Fruit fly (Drosophila melanogaster): ENCODE results near the gene CG8176.

dm6 chr3R:9555334-9555974, 39.6 kb downstream of the CG8176 start, which contains the start of the genes CG9386 and BckdhA:
- TF ChIP-seq Myc (optimal IDR thresholded peaks at IDR 0.05) (no peak), sage (GFP tag; optimal IDR thresholded peaks at IDR 0.05) (no peak), Sp1 (GFP tag; optimal IDR thresholded peaks at IDR 0.05) (peak; percentile 48), tai (GFP tag; optimal IDR thresholded peaks at IDR 0.05) (no peak), h (GFP tag; optimal IDR thresholded peaks at IDR 0.05) (peak; percentile 57), br (GFP tag; optimal IDR thresholded peaks at IDR 0.05) (no peak), psq (GFP tag; optimal IDR thresholded peaks at IDR 0.05) (peak; percentile 40), N (GFP tag; optimal IDR thresholded peaks at IDR 0.05) (no peak)
